Fruit fly (Drosophila melanogaster) whole organism, embryonic: Measurements from ENCODE around the gene Hs6st.

Experiments used
- Asciz ChIP-seq: fragments of 200-800 bp; sonication (Bioruptor generic); optimal IDR thresholded peaks from 2 replicates; lab custom pipeline; 2017; ENCODE audit warnings: missing biosample characterization, mild to moderate bottlenecking, missing genetic modification characterization, missing genetic modification reagents
- Atf3 ChIP-seq: fragments of 200-800 bp; sonication (Bioruptor generic); optimal IDR thresholded peaks from 3 replicates; lab custom pipeline; 2016; ENCODE audit warnings: missing biosample characterization, missing genetic modification characterization
- CG10147 ChIP-seq: fragments of 200-800 bp; sonication (Bioruptor generic); optimal IDR thresholded peaks from 2 replicates; lab custom pipeline; 2019; ENCODE audit warnings: missing biosample characterization, mild to moderate bottlenecking, missing genetic modification characterization, moderate library complexity
- CG10321 ChIP-seq: fragments of 200-800 bp; sonication (Bioruptor generic); IDR thresholded peaks from 2 replicates; pipeline ENCODE4 v1.3.6; 2022; ENCODE audit warnings: missing biosample characterization, missing genetic modification characterization
- CG10979 ChIP-seq: fragments of 200-800 bp; sonication (Bioruptor generic); optimal IDR thresholded peaks from 2 replicates; lab custom pipeline; 2018; ENCODE audit warnings: missing biosample characterization, mild to moderate bottlenecking, missing genetic modification characterization, moderate library complexity
- CG11093 ChIP-seq: fragments of 200-800 bp; sonication (Bioruptor generic); IDR thresholded peaks from 3 replicates; pipeline ENCODE4 v1.3.6; 2022; ENCODE audit warnings: missing biosample characterization, missing genetic modification characterization
- CG11695 ChIP-seq: fragments of 200-800 bp; sonication (Bioruptor generic); IDR thresholded peaks from 3 replicates; pipeline ENCODE4 v1.3.6; 2022; ENCODE audit warnings: missing biosample characterization, missing genetic modification characterization
- CG14050 ChIP-seq: fragments of 200-800 bp; sonication (Bioruptor generic); IDR thresholded peaks from 3 replicates; pipeline ENCODE4 v1.3.6; 2022; ENCODE audit warnings: missing biosample characterization, missing genetic modification characterization
- CG16863 ChIP-seq: fragments of 200-800 bp; sonication (Bioruptor generic); optimal IDR thresholded peaks from 3 replicates; lab custom pipeline; 2016; ENCODE audit warnings: missing biosample characterization, missing genetic modification characterization
- CG17186 ChIP-seq: fragments of 200-800 bp; sonication (Bioruptor generic); optimal IDR thresholded peaks from 3 replicates; lab custom pipeline; 2017; ENCODE audit warnings: missing biosample characterization, missing genetic modification reagents, missing genetic modification characterization
- CG17912 ChIP-seq: fragments of 200-800 bp; sonication (Bioruptor generic); optimal IDR thresholded peaks from 2 replicates; lab custom pipeline; 2018; ENCODE audit warnings: missing biosample characterization, mild to moderate bottlenecking, missing genetic modification characterization
- CG2712 ChIP-seq: fragments of 200-800 bp; optimal IDR thresholded peaks from 3 replicates; lab custom pipeline; 2019; ENCODE audit warnings: missing biosample characterization, mild to moderate bottlenecking, missing genetic modification characterization, moderate library complexity
- CG3065 ChIP-seq: fragments of 200-800 bp; sonication (Bioruptor generic); optimal IDR thresholded peaks from 2 replicates; lab custom pipeline; 2016; ENCODE audit warnings: missing biosample characterization, missing genetic modification characterization
- CG31388 ChIP-seq: fragments of 200-800 bp; sonication (Bioruptor generic); optimal IDR thresholded peaks from 2 replicates; lab custom pipeline; 2016; ENCODE audit warnings: missing biosample characterization, missing genetic modification characterization
- CG33213 ChIP-seq: fragments of 200-800 bp; sonication (Bioruptor generic); optimal IDR thresholded peaks from 3 replicates; lab custom pipeline; 2016; ENCODE audit warnings: missing biosample characterization, missing genetic modification characterization
- CG3995 ChIP-seq: fragments of 200-800 bp; sonication (Bioruptor generic); optimal IDR thresholded peaks from 3 replicates; lab custom pipeline; 2016; ENCODE audit warnings: missing biosample characterization, missing genetic modification characterization
- CG4404 ChIP-seq: fragments of 200-800 bp; sonication (Bioruptor generic); IDR thresholded peaks from 2 replicates; pipeline ENCODE4 v1.3.6; 2022; ENCODE audit warnings: missing biosample characterization, missing genetic modification characterization
- CG4617 ChIP-seq: fragments of 200-800 bp; sonication (Bioruptor generic); optimal IDR thresholded peaks from 3 replicates; lab custom pipeline; 2016; ENCODE audit warnings: missing biosample characterization, missing genetic modification characterization, borderline replicate concordance
- CG4820 ChIP-seq: fragments of 200-800 bp; sonication (Bioruptor generic); optimal IDR thresholded peaks from 3 replicates; lab custom pipeline; 2016; ENCODE audit warnings: missing biosample characterization, missing genetic modification characterization
- CG7556 ChIP-seq: fragments of 200-800 bp; sonication (Bioruptor generic); optimal IDR thresholded peaks from 2 replicates; lab custom pipeline; 2017; ENCODE audit warnings: missing biosample characterization, mild to moderate bottlenecking, missing genetic modification characterization
- CG7987 ChIP-seq: fragments of 200-800 bp; sonication (Bioruptor generic); optimal IDR thresholded peaks from 2 replicates; lab custom pipeline; 2018; ENCODE audit warnings: missing biosample characterization, mild to moderate bottlenecking, missing genetic modification characterization, moderate library complexity
- Chrac-16 ChIP-seq: fragments of 200-800 bp; sonication (Bioruptor generic); optimal IDR thresholded peaks from 3 replicates; lab custom pipeline; 2016; ENCODE audit warnings: missing biosample characterization, missing genetic modification characterization
- CrebB ChIP-seq: fragments of 200-800 bp; sonication (Bioruptor generic); optimal IDR thresholded peaks from 3 replicates; lab custom pipeline; 2018; ENCODE audit warnings: missing biosample characterization, mild to moderate bottlenecking, missing genetic modification characterization
- D19A ChIP-seq: fragments of 200-800 bp; optimal IDR thresholded peaks from 3 replicates; lab custom pipeline; 2019; ENCODE audit warnings: missing biosample characterization, mild to moderate bottlenecking, missing genetic modification characterization, moderate library complexity
- D19B ChIP-seq: fragments of 200-800 bp; sonication (Bioruptor generic); optimal IDR thresholded peaks from 2 replicates; lab custom pipeline; 2017; ENCODE audit warnings: missing biosample characterization, mild to moderate bottlenecking, missing genetic modification characterization
- Dip2 ChIP-seq: fragments of 200-800 bp; sonication (Bioruptor generic); IDR thresholded peaks from 2 replicates; pipeline ENCODE4 v1.3.6; 2022; ENCODE audit warnings: missing biosample characterization, missing genetic modification characterization
- H15 ChIP-seq: fragments of 200-800 bp; sonication (Bioruptor generic); IDR thresholded peaks from 3 replicates; pipeline ENCODE4 v1.3.6; 2022; ENCODE audit warnings: missing biosample characterization, missing genetic modification characterization
- H2.0 ChIP-seq: fragments of 200-800 bp; sonication (Bioruptor generic); IDR thresholded peaks from 2 replicates; pipeline ENCODE4 v1.3.6; 2022; ENCODE audit warnings: missing biosample characterization, missing genetic modification characterization
- HLH54F ChIP-seq: fragments of 200-800 bp; sonication (Bioruptor generic); optimal IDR thresholded peaks from 3 replicates; lab custom pipeline; 2016; ENCODE audit warnings: missing biosample characterization, missing genetic modification characterization
- Jarid2 ChIP-seq: fragments of 200-800 bp; sonication (Bioruptor generic); optimal IDR thresholded peaks from 3 replicates; lab custom pipeline; 2017; ENCODE audit warnings: mild to moderate bottlenecking, missing biosample characterization, missing genetic modification reagents, missing genetic modification characterization
- Lim3 ChIP-seq: fragments of 200-800 bp; sonication (Bioruptor generic); IDR thresholded peaks from 2 replicates; pipeline ENCODE4 v1.3.6; 2022; ENCODE audit warnings: missing biosample characterization, missing genetic modification characterization
- Lpt ChIP-seq: fragments of >200 bp; optimal IDR thresholded peaks from 2 replicates; lab custom pipeline; 2018; ENCODE audit warnings: missing biosample characterization, missing genetic modification characterization
- Mes4 ChIP-seq: fragments of 200-800 bp; sonication (Bioruptor generic); optimal IDR thresholded peaks from 2 replicates; lab custom pipeline; 2016; ENCODE audit warnings: missing biosample characterization, missing genetic modification characterization
- Mrtf ChIP-seq: fragments of 200-800 bp; sonication (Bioruptor generic); IDR thresholded peaks from 3 replicates; pipeline ENCODE4 v1.3.6; 2022; ENCODE audit warnings: missing biosample characterization, missing genetic modification characterization
- NC2α ChIP-seq: fragments of 200-800 bp; sonication (Bioruptor generic); optimal IDR thresholded peaks from 2 replicates; lab custom pipeline; 2016; ENCODE audit warnings: missing biosample characterization, missing genetic modification characterization
- Oaz ChIP-seq: fragments of 200-800 bp; sonication (Bioruptor generic); IDR thresholded peaks from 2 replicates; pipeline ENCODE4 v1.3.6; 2022; ENCODE audit warnings: missing biosample characterization, missing genetic modification characterization
- PHDP ChIP-seq: fragments of 200-800 bp; sonication (Bioruptor generic); optimal IDR thresholded peaks from 3 replicates; lab custom pipeline; 2018; ENCODE audit warnings: missing biosample characterization, mild to moderate bottlenecking, missing genetic modification characterization, moderate library complexity
- Ptx1 ChIP-seq: fragments of 200-800 bp; sonication (Bioruptor generic); IDR thresholded peaks from 2 replicates; pipeline ENCODE4 v1.3.6; 2022; ENCODE audit warnings: missing biosample characterization, missing genetic modification characterization
- Sry-δ ChIP-seq: fragments of 200-800 bp; sonication (Bioruptor generic); optimal IDR thresholded peaks from 2 replicates; lab custom pipeline; 2016; ENCODE audit warnings: missing biosample characterization, missing genetic modification characterization
- Stat92E ChIP-seq, 3 experiments: fragments of >200 bp in 2 of 3; fragments of 200-800 bp in 1 of 3; sonication (Bioruptor generic) in 1 of 3; optimal IDR thresholded peaks; 2 replicates each; lab custom pipeline; 2017 to 2019; ENCODE audit warnings: missing biosample characterization in 3 of 3, missing genetic modification characterization in 3 of 3, mild to moderate bottlenecking in 1 of 3, moderate library complexity in 1 of 3
- Vsx1 ChIP-seq: fragments of 200-800 bp; sonication (Bioruptor generic); optimal IDR thresholded peaks from 2 replicates; lab custom pipeline; 2017; ENCODE audit warnings: missing biosample characterization, mild to moderate bottlenecking, missing genetic modification characterization, missing genetic modification reagents
- bigmax ChIP-seq: fragments of 200-800 bp; sonication (Bioruptor generic); optimal IDR thresholded peaks from 2 replicates; lab custom pipeline; 2018; ENCODE audit warnings: missing biosample characterization, mild to moderate bottlenecking, missing genetic modification characterization
- cad ChIP-seq: fragments of >200 bp; optimal IDR thresholded peaks from 2 replicates; lab custom pipeline; 2017; ENCODE audit warnings: missing biosample characterization, missing genetic modification characterization
- cas ChIP-seq: fragments of 200-800 bp; sonication (Bioruptor generic); IDR thresholded peaks from 2 replicates; pipeline ENCODE4 v1.3.6; 2022; ENCODE audit warnings: missing biosample characterization, missing genetic modification characterization
- ci ChIP-seq: fragments of 200-800 bp; sonication (Bioruptor generic); IDR thresholded peaks from 3 replicates; pipeline ENCODE4 v1.3.6; 2022; ENCODE audit warnings: missing biosample characterization, missing genetic modification characterization
- gfzf ChIP-seq: fragments of 200-800 bp; sonication (Bioruptor generic); optimal IDR thresholded peaks from 2 replicates; lab custom pipeline; 2016; ENCODE audit warnings: missing biosample characterization, mild to moderate bottlenecking, missing genetic modification characterization, moderate library complexity
- odd ChIP-seq: fragments of 200-800 bp; sonication (Bioruptor generic); optimal IDR thresholded peaks from 2 replicates; lab custom pipeline; 2017; ENCODE audit warnings: missing biosample characterization, mild to moderate bottlenecking, missing genetic modification characterization
- ro ChIP-seq: fragments of 200-800 bp; sonication (Bioruptor generic); IDR thresholded peaks from 2 replicates; pipeline ENCODE4 v1.3.6; 2022; ENCODE audit warnings: missing biosample characterization, missing genetic modification characterization
- sc ChIP-seq, 3 experiments: fragments of >200 bp in 2 of 3; fragments of 200-800 bp in 1 of 3; sonication (Bioruptor generic) in 1 of 3; optimal IDR thresholded peaks; 2 replicates in 2 of 3; 3 replicates in 1 of 3; lab custom pipeline; 2017; ENCODE audit warnings: mild to moderate bottlenecking in 1 of 3, missing biosample characterization in 1 of 3, missing genetic modification characterization in 1 of 3, missing genetic modification reagents in 1 of 3
- trem ChIP-seq: fragments of 200-800 bp; optimal IDR thresholded peaks from 3 replicates; lab custom pipeline; 2019; ENCODE audit warnings: missing biosample characterization, mild to moderate bottlenecking, missing genetic modification characterization, moderate library complexity
- usp ChIP-seq: fragments of >200 bp; optimal IDR thresholded peaks from 2 replicates; lab custom pipeline; 2017; ENCODE audit warnings: missing biosample characterization, missing genetic modification characterization

The Hs6st gene

dm6 chr3R:19889603-19890187 lies 118.6 kb downstream of the Hs6st start (continued):
- TF ChIP-seq Oaz (GFP tag; lab: Robert Waterston, UW) (no peak), CG10979 (tag; lab: Kevin White, UChicago) (peak; percentile 75), PHDP (peak; percentile 85), Vsx1 (GFP tag; lab: Kevin White, UChicago) (peak; percentile 46), CG2712 (tag; lab: Kevin White, UChicago) (peak; percentile 75), gfzf (GFP tag; lab: Kevin White, UChicago) (no peak), CG3065 (GFP tag; lab: Kevin White, UChicago) (peak; percentile 1), CG33213 (GFP tag; lab: Kevin White, UChicago) (peak; percentile 27), Mrtf (GFP tag; lab: Robert Waterston, UW) (no peak), CG7556 (GFP tag; lab: Kevin White, UChicago) (peak; percentile 81), trem (peak; percentile 39), CG11093 (GFP tag; lab: Robert Waterston, UW) (0 out of 3 replicates have a peak, but pooled peaks have one; percentile 35), CG11695 (GFP tag; lab: Robert Waterston, UW) (peak; percentile 76), Ptx1 (peak; percentile 62), bigmax (no peak), Stat92E (GFP tag; optimal IDR thresholded peaks at IDR 0.05; lab: Kevin White, UChicago) (no peak), CG17186 (GFP tag; lab: Kevin White, UChicago) (no peak), CG14050 (GFP tag; lab: Robert Waterston, UW) (peak; percentile 20; the same call in 1 of the 3 replicates), HLH54F (peak; percentile 4), CG4404 (GFP tag; lab: Robert Waterston, UW) (no peak), CG4820 (GFP tag; lab: Kevin White, UChicago) (peak; percentile 48), Lim3 (GFP tag; lab: Robert Waterston, UW) (no peak), cas (GFP tag; lab: Robert Waterston, UW) (no peak), Jarid2 (peak; percentile 58), CG4617 (GFP tag; lab: Kevin White, UChicago) (no peak), ci (GFP tag; lab: Robert Waterston, UW) (0 out of 3 replicates have a peak, but pooled peaks have one; percentile 20), Atf3 (GFP tag; lab: Kevin White, UChicago) (no peak), D19A (tag; lab: Kevin White, UChicago) (peak; percentile 97), odd (GFP tag; lab: Kevin White, UChicago) (peak; percentile 48), D19B (GFP tag; lab: Kevin White, UChicago) (peak; percentile 82), Asciz (GFP tag; lab: Kevin White, UChicago) (peak; percentile 73), usp (no peak), Chrac-16 (GFP tag; lab: Kevin White, UChicago) (peak; percentile 42), CG10321 (no peak), Lpt (GFP tag; lab: Kevin White, UChicago) (no peak), NC2α (GFP tag; lab: Kevin White, UChicago) (no peak), CG31388 (GFP tag; lab: Kevin White, UChicago) (no peak), H15 (no peak), ro (GFP tag; lab: Robert Waterston, UW) (no peak), CG17912 (GFP tag; lab: Kevin White, UChicago) (no peak), CrebB (tag; lab: Kevin White, UChicago) (peak; percentile 44), CG16863 (no peak), CG3995 (GFP tag; lab: Kevin White, UChicago) (peak; percentile 43), CG10147 (GFP tag; lab: Kevin White, UChicago) (peak; percentile 94), Dip2 (GFP tag; lab: Robert Waterston, UW) (no peak), Mes4 (GFP tag; lab: Kevin White, UChicago) (no peak), Sry-δ (no peak), sc (optimal IDR thresholded peaks at IDR 0.05; lab: Kevin White, UChicago) (no peak), sc (GFP tag; optimal IDR thresholded peaks at IDR 0.05; lab: Kevin White, UChicago) (no peak), H2.0 (GFP tag; lab: Robert Waterston, UW) (no peak; the same call in 1 of the 2 replicates), cad (GFP tag; lab: Kevin White, UChicago) (no peak), CG7987 (peak; percentile 62)
